Fruit fly (Drosophila melanogaster) whole organism, embryonic: ENCODE measurements around the gene unc79.

Source experiments
- Aef1 ChIP-seq: fragments of 200-800 bp; sonication (Bioruptor generic); IDR thresholded peaks from 3 replicates; pipeline ENCODE4 v1.3.6; 2022; ENCODE audit warnings: missing biosample characterization, missing genetic modification characterization
- CG10267 ChIP-seq: fragments of 200-800 bp; sonication (Bioruptor generic); optimal IDR thresholded peaks from 2 replicates; lab custom pipeline; 2018; ENCODE audit warnings: missing biosample characterization, mild to moderate bottlenecking, missing genetic modification characterization, moderate library complexity
- CG10366 ChIP-seq: fragments of 200-800 bp; sonication (Bioruptor generic); IDR thresholded peaks from 2 replicates; pipeline ENCODE4 v1.3.6; 2022; ENCODE audit warnings: missing biosample characterization, missing genetic modification characterization
- CG10654 ChIP-seq: fragments of 200-800 bp; sonication (Bioruptor generic); optimal IDR thresholded peaks from 2 replicates; lab custom pipeline; 2016; ENCODE audit warnings: missing biosample characterization, missing genetic modification characterization
- CG12391 ChIP-seq: fragments of 200-800 bp; sonication (Bioruptor generic); optimal IDR thresholded peaks from 3 replicates; lab custom pipeline; 2018; ENCODE audit warnings: missing biosample characterization, mild to moderate bottlenecking, missing genetic modification characterization, moderate library complexity
- CG13287 ChIP-seq: fragments of 200-800 bp; sonication (Bioruptor generic); IDR thresholded peaks from 2 replicates; pipeline ENCODE4 v1.3.6; 2022; ENCODE audit warnings: missing biosample characterization, missing genetic modification characterization; ENCODE audit not compliant: partially characterized antibody
- CG14860 ChIP-seq: fragments of 200-800 bp; sonication (Bioruptor generic); IDR thresholded peaks from 3 replicates; pipeline ENCODE4 v1.3.6; 2022; ENCODE audit warnings: missing biosample characterization, missing genetic modification characterization; ENCODE audit not compliant: partially characterized antibody
- CG15601 ChIP-seq: fragments of 200-800 bp; sonication (Bioruptor generic); optimal IDR thresholded peaks from 3 replicates; lab custom pipeline; 2019; ENCODE audit warnings: missing biosample characterization, mild to moderate bottlenecking, missing genetic modification characterization, moderate library complexity
- CG1602 ChIP-seq: fragments of 200-800 bp; sonication (Bioruptor generic); optimal IDR thresholded peaks from 3 replicates; lab custom pipeline; 2016; ENCODE audit warnings: missing biosample characterization, missing genetic modification characterization
- CG17328 ChIP-seq: fragments of 200-800 bp; sonication (Bioruptor generic); IDR thresholded peaks from 2 replicates; pipeline ENCODE4 v1.3.6; 2022; ENCODE audit warnings: missing biosample characterization, missing genetic modification characterization
- CG17568 ChIP-seq: fragments of 200-800 bp; sonication (Bioruptor generic); optimal IDR thresholded peaks from 2 replicates; lab custom pipeline; 2018; ENCODE audit warnings: missing biosample characterization, mild to moderate bottlenecking, missing genetic modification characterization, moderate library complexity
- CG18011 ChIP-seq: fragments of 200-800 bp; sonication (Bioruptor generic); optimal IDR thresholded peaks from 2 replicates; lab custom pipeline; 2017; ENCODE audit warnings: missing biosample characterization, missing genetic modification characterization, mild to moderate bottlenecking, moderate library complexity, missing genotype
- CG2129 ChIP-seq: fragments of 200-800 bp; sonication (Bioruptor generic); IDR thresholded peaks from 2 replicates; pipeline ENCODE4 v1.3.6; 2022; ENCODE audit warnings: missing biosample characterization, missing genetic modification characterization; ENCODE audit not compliant: partially characterized antibody
- CG4404 ChIP-seq: fragments of 200-800 bp; sonication (Bioruptor generic); IDR thresholded peaks from 2 replicates; pipeline ENCODE4 v1.3.6; 2022; ENCODE audit warnings: missing biosample characterization, missing genetic modification characterization
- CG6683 ChIP-seq: fragments of 200-800 bp; sonication (Bioruptor generic); optimal IDR thresholded peaks from 2 replicates; lab custom pipeline; 2017; ENCODE audit warnings: missing biosample characterization, mild to moderate bottlenecking, missing genetic modification characterization, missing genetic modification reagents
- CG6813 ChIP-seq: fragments of 200-800 bp; sonication (Bioruptor generic); optimal IDR thresholded peaks from 2 replicates; lab custom pipeline; 2017; ENCODE audit warnings: missing biosample characterization, missing genetic modification characterization, mild to moderate bottlenecking, moderate library complexity, missing genetic modification reagents
- CG7963 ChIP-seq: fragments of 200-800 bp; sonication (Bioruptor generic); IDR thresholded peaks from 3 replicates; pipeline ENCODE4 v1.3.6; 2022; ENCODE audit warnings: missing biosample characterization, missing genetic modification characterization; ENCODE audit not compliant: partially characterized antibody
- CG7987 ChIP-seq: fragments of 200-800 bp; sonication (Bioruptor generic); optimal IDR thresholded peaks from 2 replicates; lab custom pipeline; 2018; ENCODE audit warnings: missing biosample characterization, mild to moderate bottlenecking, missing genetic modification characterization, moderate library complexity
- CG9817 ChIP-seq: fragments of 200-800 bp; sonication (Bioruptor generic); optimal IDR thresholded peaks from 2 replicates; lab custom pipeline; 2018; ENCODE audit warnings: missing biosample characterization, mild to moderate bottlenecking, missing genetic modification characterization, moderate library complexity
- Chrac-16 ChIP-seq: fragments of 200-800 bp; sonication (Bioruptor generic); optimal IDR thresholded peaks from 3 replicates; lab custom pipeline; 2016; ENCODE audit warnings: missing biosample characterization, missing genetic modification characterization
- Dek ChIP-seq: fragments of 200-800 bp; sonication (Bioruptor generic); optimal IDR thresholded peaks from 3 replicates; lab custom pipeline; 2019; ENCODE audit warnings: missing biosample characterization, mild to moderate bottlenecking, missing genetic modification characterization, moderate library complexity
- Dip3 ChIP-seq: fragments of 200-800 bp; sonication (Bioruptor generic); optimal IDR thresholded peaks from 3 replicates; lab custom pipeline; 2016; ENCODE audit warnings: missing biosample characterization, missing genetic modification characterization
- Dll ChIP-seq: fragments of 200-800 bp; sonication (Bioruptor generic); IDR thresholded peaks from 4 replicates; pipeline ENCODE4 v1.3.6; 2022; ENCODE audit warnings: missing biosample characterization, missing genetic modification characterization; ENCODE audit not compliant: partially characterized antibody
- Fer1 ChIP-seq: fragments of 200-800 bp; sonication (Bioruptor generic); optimal IDR thresholded peaks from 2 replicates; lab custom pipeline; 2017; ENCODE audit warnings: missing biosample characterization, mild to moderate bottlenecking, missing genetic modification characterization
- Hand ChIP-seq: fragments of 200-800 bp; sonication (Bioruptor generic); optimal IDR thresholded peaks from 2 replicates; lab custom pipeline; 2017; ENCODE audit warnings: mild to moderate bottlenecking, missing biosample characterization, missing genetic modification reagents, missing genetic modification characterization
- Kr ChIP-seq: fragments of 200-800 bp; sonication (Bioruptor generic); optimal IDR thresholded peaks from 2 replicates; lab custom pipeline; 2017; ENCODE audit warnings: missing biosample characterization, mild to moderate bottlenecking, missing genetic modification characterization
- MBD-R2 ChIP-seq: fragments of 200-800 bp; sonication (Bioruptor generic); IDR thresholded peaks from 2 replicates; pipeline ENCODE4 v1.3.6; 2022; ENCODE audit warnings: missing biosample characterization, missing genetic modification characterization
- Max ChIP-seq: fragments of 200-800 bp; sonication (Bioruptor generic); optimal IDR thresholded peaks from 2 replicates; lab custom pipeline; 2016; ENCODE audit warnings: missing biosample characterization, mild to moderate bottlenecking, missing genetic modification characterization
- NfI ChIP-seq: fragments of 200-800 bp; sonication (Bioruptor generic); optimal IDR thresholded peaks from 3 replicates; lab custom pipeline; 2018; ENCODE audit warnings: missing biosample characterization, mild to moderate bottlenecking, missing genetic modification characterization, moderate library complexity
- Sin3A ChIP-seq: fragments of >200 bp; optimal IDR thresholded peaks from 2 replicates; lab custom pipeline; 2018
- Six4 ChIP-seq: fragments of 200-800 bp; sonication (Bioruptor generic); optimal IDR thresholded peaks from 2 replicates; lab custom pipeline; 2016; ENCODE audit warnings: missing biosample characterization, missing genetic modification characterization
- Ssrp ChIP-seq: fragments of 200-800 bp; sonication (Bioruptor generic); optimal IDR thresholded peaks from 2 replicates; lab custom pipeline; 2018; ENCODE audit warnings: missing biosample characterization, mild to moderate bottlenecking, missing genetic modification characterization, moderate library complexity
- YL-1 ChIP-seq: fragments of 200-800 bp; sonication (Bioruptor generic); optimal IDR thresholded peaks from 3 replicates; lab custom pipeline; 2017; ENCODE audit warnings: missing biosample characterization, mild to moderate bottlenecking, missing genetic modification characterization
- amos ChIP-seq: fragments of 200-800 bp; sonication (Bioruptor generic); IDR thresholded peaks from 2 replicates; pipeline ENCODE4 v1.3.6; 2022; ENCODE audit warnings: missing biosample characterization, missing genetic modification characterization; ENCODE audit not compliant: partially characterized antibody
- ash1 ChIP-seq: fragments of 200-800 bp; sonication (Bioruptor generic); optimal IDR thresholded peaks from 2 replicates; lab custom pipeline; 2018; ENCODE audit warnings: missing biosample characterization, mild to moderate bottlenecking, missing genetic modification characterization
- esg ChIP-seq: fragments of 200-800 bp; sonication (Bioruptor generic); conservative IDR thresholded peaks from 2 replicates; pipeline ENCODE4 v1.3.6; 2022; ENCODE audit warnings: missing biosample characterization, missing genetic modification characterization
- gsb-n ChIP-seq: fragments of 200-800 bp; sonication (Bioruptor generic); optimal IDR thresholded peaks from 3 replicates; lab custom pipeline; 2018; ENCODE audit warnings: missing biosample characterization, mild to moderate bottlenecking, missing genetic modification characterization
- lov ChIP-seq, 2 experiments: fragments of 200-800 bp in 1 of 2; fragments of >200 bp in 1 of 2; sonication (Bioruptor generic) in 1 of 2; IDR thresholded peaks in 1 of 2; optimal IDR thresholded peaks in 1 of 2; 2 replicates in 1 of 2; 3 replicates in 1 of 2; pipeline versions ENCODE4 v1.3.6 to Lab custom; 2017 to 2022; ENCODE audit warnings: missing biosample characterization in 1 of 2, missing genetic modification characterization in 1 of 2
- maf-S ChIP-seq: fragments of 200-800 bp; sonication (Bioruptor generic); optimal IDR thresholded peaks from 2 replicates; lab custom pipeline; 2016; ENCODE audit warnings: missing biosample characterization, missing genetic modification characterization
- mld ChIP-seq: fragments of 200-800 bp; sonication (Bioruptor generic); IDR thresholded peaks from 3 replicates; pipeline ENCODE4 v1.3.6; 2022; ENCODE audit warnings: missing biosample characterization, missing genetic modification characterization; ENCODE audit not compliant: partially characterized antibody
- odd ChIP-seq: fragments of 200-800 bp; sonication (Bioruptor generic); optimal IDR thresholded peaks from 2 replicates; lab custom pipeline; 2017; ENCODE audit warnings: missing biosample characterization, mild to moderate bottlenecking, missing genetic modification characterization
- repo ChIP-seq: fragments of 200-800 bp; sonication (Bioruptor generic); optimal IDR thresholded peaks from 2 replicates; lab custom pipeline; 2016; ENCODE audit warnings: missing biosample characterization, missing genetic modification characterization
- sna ChIP-seq: fragments of 200-800 bp; sonication (Bioruptor generic); IDR thresholded peaks from 2 replicates; pipeline ENCODE4 v1.3.6; 2022; ENCODE audit warnings: missing biosample characterization, missing genetic modification characterization; ENCODE audit not compliant: partially characterized antibody
- stwl ChIP-seq: fragments of 200-800 bp; sonication (Bioruptor generic); optimal IDR thresholded peaks from 3 replicates; lab custom pipeline; 2018; ENCODE audit warnings: missing biosample characterization, mild to moderate bottlenecking, missing genetic modification characterization, moderate library complexity
- toy ChIP-seq: fragments of 200-800 bp; sonication (Bioruptor generic); IDR thresholded peaks from 2 replicates; pipeline ENCODE4 v1.3.6; 2022; ENCODE audit warnings: missing biosample characterization, missing genetic modification characterization
- twi ChIP-seq: fragments of 200-800 bp; optimal IDR thresholded peaks from 2 replicates; lab custom pipeline; 2019; ENCODE audit warnings: missing biosample characterization, mild to moderate bottlenecking, missing genetic modification characterization, moderate library complexity
- wek ChIP-seq: fragments of 200-800 bp; sonication (Bioruptor generic); optimal IDR thresholded peaks from 3 replicates; lab custom pipeline; 2018; ENCODE audit warnings: missing biosample characterization, mild to moderate bottlenecking, missing genetic modification characterization, moderate library complexity

The unc79 gene

dm6 chr3R:19226137-19226873 is 19.6 kb downstream of the unc79 start, which contains the start of gene vib (continued):
- peak; percentile 42 for TF ChIP-seq YL-1 (GFP tag; lab: Kevin White, UChicago)
- TF ChIP-seq CG2129 (GFP tag; lab: Robert Waterston, UW), result peak; percentile 35; the same call in 1 of the 2 replicates
- peak; percentile 12 for TF ChIP-seq Chrac-16
- TF ChIP-seq Dip3 (GFP tag; lab: Kevin White, UChicago), result no peak
- peak; percentile 96 for TF ChIP-seq CG7963 (GFP tag; lab: Robert Waterston, UW)
- no peak for TF ChIP-seq maf-S
- TF ChIP-seq CG18011 (GFP tag; lab: Kevin White, UChicago), result no peak
- no peak for TF ChIP-seq Hand (GFP tag; lab: Kevin White, UChicago)
- peak; percentile 81 for TF ChIP-seq mld
- TF ChIP-seq stwl, result peak; percentile 95
- TF ChIP-seq CG10654 (GFP tag; lab: Kevin White, UChicago), result peak; percentile 11
- TF ChIP-seq Kr (GFP tag; lab: Kevin White, UChicago), result no peak
- no peak for TF ChIP-seq odd (GFP tag; lab: Kevin White, UChicago)
- TF ChIP-seq Dek (tag; lab: Kevin White, UChicago), result peak; percentile 46
- TF ChIP-seq Max (GFP tag; lab: Kevin White, UChicago), result peak; percentile 35
- TF ChIP-seq amos (GFP tag; lab: Robert Waterston, UW), result peak; percentile 95; the same call in 1 of the 2 replicates
- peak; percentile 89 for TF ChIP-seq CG14860 (GFP tag; lab: Robert Waterston, UW)
- peak; percentile 18 for TF ChIP-seq CG6813 (GFP tag; lab: Kevin White, UChicago)
- peak; percentile 91 for TF ChIP-seq MBD-R2 (GFP tag; lab: Robert Waterston, UW)
- peak; percentile 6 for TF ChIP-seq CG9817 (tag; lab: Kevin White, UChicago)
- peak; percentile 10 for TF ChIP-seq Sin3A (lab: Kevin White, UChicago)
- TF ChIP-seq Dll (GFP tag; lab: Robert Waterston, UW), result peak; percentile 86
- peak; percentile 53 for TF ChIP-seq CG17328 (GFP tag; lab: Robert Waterston, UW)
- TF ChIP-seq CG12391 (tag; lab: Kevin White, UChicago), result peak; percentile 75
- peak; percentile 75 for TF ChIP-seq CG10267
- peak; percentile 19 for TF ChIP-seq Six4
- no peak for TF ChIP-seq lov (optimal IDR thresholded peaks at IDR 0.05; lab: Kevin White, UChicago)
- no peak for TF ChIP-seq lov (GFP tag; IDR thresholded peaks at IDR 0.05; lab: Robert Waterston, UW)
- peak; percentile 19 for TF ChIP-seq Ssrp
- TF ChIP-seq Aef1 (GFP tag; lab: Robert Waterston, UW), result no peak
- no peak for TF ChIP-seq CG6683 (GFP tag; lab: Kevin White, UChicago)
- peak; percentile 65 for TF ChIP-seq wek
- TF ChIP-seq CG4404, result no peak
- TF ChIP-seq NfI (GFP tag; lab: Kevin White, UChicago), result peak; percentile 60
- 0 out of 2 replicates have a peak, but pooled peaks have one; percentile 12 for TF ChIP-seq esg (GFP tag; lab: Robert Waterston, UW)
- TF ChIP-seq sna (GFP tag; lab: Robert Waterston, UW), result peak; percentile 89
- TF ChIP-seq CG1602, result peak; percentile 37
- peak; percentile 54 for TF ChIP-seq CG15601 (tag; lab: Kevin White, UChicago)
- TF ChIP-seq CG10366 (GFP tag; lab: Robert Waterston, UW), result peak; percentile 55
- TF ChIP-seq CG7987 (GFP tag; lab: Kevin White, UChicago), result peak; percentile 60
- no peak for TF ChIP-seq repo (GFP tag; lab: Kevin White, UChicago)
- TF ChIP-seq toy, result no peak
- peak; percentile 93 for TF ChIP-seq CG13287 (GFP tag; lab: Robert Waterston, UW)
- peak; percentile 67 for TF ChIP-seq Fer1 (GFP tag; lab: Kevin White, UChicago)
- TF ChIP-seq CG17568 (GFP tag; lab: Kevin White, UChicago), result peak; percentile 98
- TF ChIP-seq gsb-n (tag; lab: Kevin White, UChicago), result peak; percentile 54
- peak; percentile 15 for TF ChIP-seq ash1 (GFP tag; lab: Kevin White, UChicago)
- TF ChIP-seq twi, result peak; percentile 19
